Fruit fly (Drosophila melanogaster): ENCODE results near the gene CG17754.

DNA sequence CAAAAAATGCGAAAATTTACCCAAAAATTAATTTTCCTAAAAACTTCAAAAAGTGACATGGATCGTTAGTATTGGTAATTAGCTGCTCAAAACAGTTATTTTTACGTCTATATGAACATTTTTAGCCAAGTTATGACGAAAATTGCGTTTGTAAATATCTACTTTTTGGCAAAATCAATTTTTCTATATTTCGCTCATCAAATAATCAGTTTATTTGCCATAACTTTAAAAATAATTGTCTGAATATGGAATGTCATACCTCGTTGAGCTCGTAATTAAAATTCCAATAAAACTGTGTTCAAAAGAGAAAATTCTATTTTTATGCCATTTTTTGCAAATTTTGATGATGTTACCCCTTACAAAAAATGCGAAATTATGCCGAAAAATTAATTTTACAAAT, 46.3 kb downstream of the CG17754 start:
- TF ChIP-seq cic (GFP tag; optimal IDR thresholded peaks at IDR 0.05) (no peak), kay (GFP tag; ENCODE audit: borderline replicate concordance) (no peak), tj (GFP tag; optimal IDR thresholded peaks at IDR 0.05) (no peak), CG5204 (GFP tag; optimal IDR thresholded peaks at IDR 0.05) (no peak), CG7101 (tag; optimal IDR thresholded peaks at IDR 0.05) (no peak), CG14711 (tag; optimal IDR thresholded peaks at IDR 0.05) (no peak), ovo (GFP tag; optimal IDR thresholded peaks at IDR 0.05) (no peak)
